Fruit fly (Drosophila melanogaster): Measurements from ENCODE around the gene mRpL9.

DNA sequence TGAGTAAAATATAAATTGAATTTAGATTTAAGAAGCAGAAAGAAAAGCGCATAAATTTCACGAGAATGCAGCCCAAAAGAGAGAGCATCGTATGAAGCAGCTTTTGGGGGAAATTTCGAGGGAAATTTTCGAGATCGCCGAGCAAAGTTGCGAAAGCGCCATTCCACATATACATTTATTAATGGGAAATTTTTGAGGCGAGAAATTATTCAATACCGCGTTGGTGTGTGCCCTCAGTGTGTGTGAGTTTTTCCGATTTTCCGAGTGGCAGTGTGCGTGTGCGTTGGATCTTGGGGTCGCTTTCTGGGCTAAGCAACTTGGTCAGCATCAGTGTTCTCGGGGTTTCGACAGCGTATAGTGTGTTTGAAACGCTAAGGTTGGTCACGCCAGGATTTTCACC lies 20.6 kb upstream of the mRpL9 start, which contains the start of gene Tm2:
- TF ChIP-seq CG8478 (optimal IDR thresholded peaks at IDR 0.05) (no peak), CTCF (optimal IDR thresholded peaks at IDR 0.05) (no peak)
